Worm (Caenorhabditis elegans) whole organism, young adult: Measurements from ENCODE around the gene B0303.7.

Experiments used
- B0019.2 ChIP-seq: fragments of 200-800 bp; sonication (Bioruptor generic); conservative IDR thresholded peaks from 2 replicates; pipeline ENCODE4 v1.3.6; 2022; ENCODE audit warnings: missing genetic modification reagents, missing genetic modification characterization, missing compliant biosample characterization
- B0035.1 ChIP-seq: sonication (generic microtip); optimal IDR thresholded peaks from 2 replicates; lab custom pipeline; 2016; ENCODE audit warnings: missing genetic modification characterization, mild to moderate bottlenecking, missing compliant biosample characterization, missing genotype, missing genetic modification reagents
- F23B12.7 ChIP-seq: sonication (generic microtip); optimal IDR thresholded peaks from 2 replicates; lab custom pipeline; 2017; ENCODE audit warnings: missing genetic modification characterization, mild to moderate bottlenecking, missing compliant biosample characterization, antibody characterized with exemption, moderate library complexity; ENCODE audit not compliant: insufficient read depth
- F55B11.4 ChIP-seq: sonication (generic microtip); optimal IDR thresholded peaks from 2 replicates; lab custom pipeline; 2016; ENCODE audit warnings: missing compliant biosample characterization, missing genetic modification characterization, borderline replicate concordance; ENCODE audit not compliant: insufficient read depth
- Y56A3A.18 ChIP-seq: fragments of 200-800 bp; sonication (Bioruptor generic); IDR thresholded peaks from 2 replicates; pipeline ENCODE4 v1.3.6; 2022; ENCODE audit warnings: missing genetic modification reagents, missing genetic modification characterization, missing compliant biosample characterization
- Y95B8A.8 ChIP-seq: fragments of 200-800 bp; sonication (Bioruptor generic); IDR thresholded peaks from 2 replicates; pipeline ENCODE4 v1.3.6; 2022; ENCODE audit warnings: missing genetic modification reagents, missing genetic modification characterization, missing compliant biosample characterization
- akir-1 ChIP-seq: fragments of 200-800 bp; sonication (Bioruptor generic); optimal IDR thresholded peaks from 2 replicates; lab custom pipeline; 2018; ENCODE audit warnings: mild to moderate bottlenecking, missing genetic modification characterization, moderate library complexity, missing compliant biosample characterization
- ama-1 ChIP-seq, 3 experiments: fragments of 150-350 bp in 1 of 3; sonication (generic microtip) in 2 of 3; optimal IDR thresholded peaks; 2 replicates each; lab custom pipeline; 2014 to 2018; ENCODE audit warnings: missing biosample characterization in 2 of 3, missing genetic modification characterization in 2 of 3, missing genetic modification reagents in 2 of 3
- aptf-3 ChIP-seq: fragments of 200-800 bp; sonication (Bioruptor generic); IDR thresholded peaks from 2 replicates; pipeline ENCODE4 v1.3.6; 2022; ENCODE audit warnings: missing genetic modification characterization, missing compliant biosample characterization
- atf-7 ChIP-seq: sonication (generic microtip); optimal IDR thresholded peaks from 2 replicates; lab custom pipeline; 2017; ENCODE audit warnings: mild to moderate bottlenecking, missing genetic modification characterization, missing compliant biosample characterization
- athp-1 ChIP-seq: sonication (generic microtip); optimal IDR thresholded peaks from 2 replicates; lab custom pipeline; 2017; ENCODE audit warnings: mild to moderate bottlenecking, missing genetic modification characterization, missing compliant biosample characterization
- attf-5 ChIP-seq: fragments of 200-800 bp; sonication (Bioruptor generic); optimal IDR thresholded peaks from 2 replicates; lab custom pipeline; 2018; ENCODE audit warnings: mild to moderate bottlenecking, missing genetic modification characterization, missing compliant biosample characterization
- attf-6 ChIP-seq: fragments of 200-800 bp; sonication (Bioruptor generic); IDR thresholded peaks from 2 replicates; pipeline ENCODE4 v1.3.6; 2022; ENCODE audit warnings: missing genetic modification reagents, missing genetic modification characterization, missing compliant biosample characterization
- bed-1 ChIP-seq: fragments of 200-800 bp; sonication (Bioruptor generic); IDR thresholded peaks from 2 replicates; pipeline ENCODE4 v1.3.6; 2022; ENCODE audit warnings: missing genetic modification reagents, missing genetic modification characterization, missing compliant biosample characterization
- bed-2 ChIP-seq: fragments of 200-800 bp; sonication (Bioruptor generic); IDR thresholded peaks from 2 replicates; pipeline ENCODE4 v1.3.6; 2022; ENCODE audit warnings: missing genetic modification reagents, missing genetic modification characterization, missing compliant biosample characterization
- ceh-27 ChIP-seq: fragments of 200-800 bp; sonication (Bioruptor generic); optimal IDR thresholded peaks from 2 replicates; lab custom pipeline; 2018; ENCODE audit warnings: mild to moderate bottlenecking, missing genetic modification characterization, moderate library complexity, missing compliant biosample characterization
- ceh-58 ChIP-seq: fragments of 200-800 bp; sonication (Bioruptor generic); IDR thresholded peaks from 2 replicates; pipeline ENCODE4 v1.3.6; 2022; ENCODE audit warnings: missing genetic modification characterization, missing compliant biosample characterization
- ceh-79 ChIP-seq: sonication (generic microtip); optimal IDR thresholded peaks from 2 replicates; lab custom pipeline; 2017; ENCODE audit warnings: mild to moderate bottlenecking, missing genetic modification characterization, missing compliant biosample characterization
- ceh-91 ChIP-seq: fragments of 200-800 bp; sonication (Bioruptor generic); IDR thresholded peaks from 2 replicates; pipeline ENCODE4 v1.3.6; 2022; ENCODE audit warnings: missing genetic modification reagents, missing genetic modification characterization, missing compliant biosample characterization
- dpff-1 ChIP-seq: sonication (generic microtip); optimal IDR thresholded peaks from 2 replicates; lab custom pipeline; 2017; ENCODE audit warnings: mild to moderate bottlenecking, missing genetic modification characterization, missing compliant biosample characterization
- fkh-3 ChIP-seq: sonication (generic microtip); optimal IDR thresholded peaks from 2 replicates; lab custom pipeline; 2016; ENCODE audit warnings: mild to moderate bottlenecking, missing genetic modification characterization, missing compliant biosample characterization
- gei-17 ChIP-seq: fragments of 200-800 bp; sonication (Bioruptor generic); optimal IDR thresholded peaks from 2 replicates; lab custom pipeline; 2018; ENCODE audit warnings: mild to moderate bottlenecking, missing genetic modification characterization, missing compliant biosample characterization
- hmg-20 ChIP-seq: fragments of 200-800 bp; sonication (Bioruptor generic); IDR thresholded peaks from 2 replicates; pipeline ENCODE4 v1.3.6; 2022; ENCODE audit warnings: missing genetic modification reagents, missing genetic modification characterization, missing compliant biosample characterization
- hrde-1 ChIP-seq: sonication (generic microtip); optimal IDR thresholded peaks from 2 replicates; lab custom pipeline; 2016; ENCODE audit warnings: missing genetic modification characterization, mild to moderate bottlenecking, missing compliant biosample characterization, moderate library complexity, missing genotype, missing genetic modification reagents, borderline replicate concordance
- lag-1 ChIP-seq: fragments of 200-800 bp; sonication (Bioruptor generic); IDR thresholded peaks from 2 replicates; pipeline ENCODE4 v1.3.6; 2022; ENCODE audit warnings: missing genetic modification reagents, missing genetic modification characterization, missing compliant biosample characterization
- let-526 ChIP-seq: fragments of 200-800 bp; sonication (Bioruptor generic); IDR thresholded peaks from 2 replicates; pipeline ENCODE4 v1.3.6; 2022; ENCODE audit warnings: missing genetic modification reagents, missing genetic modification characterization, missing compliant biosample characterization
- lin-35 ChIP-seq, 3 experiments: fragments of 150-350 bp in 2 of 3; sonication (generic microtip) in 1 of 3; optimal IDR thresholded peaks; 2 replicates each; lab custom pipeline; 2014 to 2018; ENCODE audit warnings: missing biosample characterization in 3 of 3, missing genetic modification characterization in 3 of 3, missing genetic modification reagents in 3 of 3
- madf-6 ChIP-seq: fragments of 200-800 bp; sonication (Bioruptor generic); IDR thresholded peaks from 2 replicates; pipeline ENCODE4 v1.3.6; 2022; ENCODE audit warnings: missing genetic modification reagents, missing genetic modification characterization, missing compliant biosample characterization
- mel-28 ChIP-seq: sonication (generic microtip); optimal IDR thresholded peaks from 2 replicates; lab custom pipeline; 2016; ENCODE audit warnings: borderline replicate concordance, mild to moderate bottlenecking, missing genetic modification characterization, missing compliant biosample characterization
- mxl-1 ChIP-seq: sonication (generic microtip); optimal IDR thresholded peaks from 2 replicates; lab custom pipeline; 2016; ENCODE audit warnings: missing genetic modification characterization, missing compliant biosample characterization
- nfyb-1 ChIP-seq: fragments of 200-800 bp; sonication (Bioruptor generic); IDR thresholded peaks from 2 replicates; pipeline ENCODE4 v1.3.6; 2022; ENCODE audit warnings: missing genetic modification reagents, missing genetic modification characterization, missing compliant biosample characterization
- nhr-179 ChIP-seq: sonication (generic microtip); optimal IDR thresholded peaks from 2 replicates; lab custom pipeline; 2016; ENCODE audit warnings: mild to moderate bottlenecking, missing genetic modification characterization, missing compliant biosample characterization
- nhr-80 ChIP-seq: sonication (generic microtip); optimal IDR thresholded peaks from 2 replicates; lab custom pipeline; 2016; ENCODE audit warnings: missing genetic modification characterization, missing compliant biosample characterization
- nhr-90 ChIP-seq: sonication (generic microtip); optimal IDR thresholded peaks from 2 replicates; lab custom pipeline; 2016; ENCODE audit warnings: missing genotype, mild to moderate bottlenecking, missing genetic modification characterization, missing compliant biosample characterization
- repo-1 ChIP-seq: sonication (generic microtip); optimal IDR thresholded peaks from 2 replicates; lab custom pipeline; 2017; ENCODE audit warnings: mild to moderate bottlenecking, missing genetic modification characterization, missing compliant biosample characterization
- rpc-1 ChIP-seq, 2 experiments: fragments of 150-350 bp in 1 of 2; sonication (generic microtip) in 1 of 2; optimal IDR thresholded peaks; 2 replicates each; lab custom pipeline; 2014 to 2018; ENCODE audit warnings: missing biosample characterization in 1 of 2, missing genetic modification characterization in 1 of 2, missing genetic modification reagents in 1 of 2, missing genotype in 1 of 2
- snpc-1.1 ChIP-seq: sonication (generic microtip); optimal IDR thresholded peaks from 2 replicates; lab custom pipeline; 2017; ENCODE audit warnings: missing genetic modification characterization, mild to moderate bottlenecking, missing compliant biosample characterization, antibody characterized with exemption, moderate library complexity, missing genotype, missing genetic modification reagents; ENCODE audit not compliant: insufficient read depth
- snpc-3.4 ChIP-seq: sonication (generic microtip); optimal IDR thresholded peaks from 2 replicates; lab custom pipeline; 2017; ENCODE audit warnings: missing genetic modification characterization, mild to moderate bottlenecking, missing compliant biosample characterization, antibody characterized with exemption, moderate library complexity, missing genotype, missing genetic modification reagents
- sptf-2 ChIP-seq: fragments of 200-800 bp; sonication (Bioruptor generic); optimal IDR thresholded peaks from 2 replicates; lab custom pipeline; 2018; ENCODE audit warnings: mild to moderate bottlenecking, missing genetic modification characterization, missing compliant biosample characterization
- tbx-9 ChIP-seq: sonication (generic microtip); optimal IDR thresholded peaks from 2 replicates; lab custom pipeline; 2016; ENCODE audit warnings: borderline replicate concordance, missing genetic modification characterization, inconsistent platforms, missing compliant biosample characterization
- unc-130 ChIP-seq: sonication (generic microtip); optimal IDR thresholded peaks from 2 replicates; lab custom pipeline; 2016; ENCODE audit warnings: missing genetic modification reagents, missing genetic modification characterization, missing compliant biosample characterization
- zfh-2 ChIP-seq: fragments of 200-800 bp; sonication (Bioruptor generic); conservative IDR thresholded peaks from 2 replicates; pipeline ENCODE4 v1.3.6; 2022; ENCODE audit warnings: missing genetic modification reagents, missing genetic modification characterization, missing compliant biosample characterization
- zim-3 ChIP-seq: sonication (generic microtip); optimal IDR thresholded peaks from 2 replicates; lab custom pipeline; 2017; ENCODE audit warnings: mild to moderate bottlenecking, missing genetic modification characterization, moderate library complexity, missing compliant biosample characterization
- ztf-18 ChIP-seq: sonication (generic microtip); optimal IDR thresholded peaks from 2 replicates; lab custom pipeline; 2016; ENCODE audit warnings: missing genotype, mild to moderate bottlenecking, missing genetic modification characterization, missing compliant biosample characterization
- ztf-26 ChIP-seq: sonication (generic microtip); optimal IDR thresholded peaks from 2 replicates; lab custom pipeline; 2017; ENCODE audit warnings: missing genetic modification characterization, missing compliant biosample characterization
- ztf-28 ChIP-seq: fragments of 200-800 bp; sonication (Bioruptor generic); IDR thresholded peaks from 2 replicates; pipeline ENCODE4 v1.3.6; 2022; ENCODE audit warnings: missing genetic modification reagents, missing genetic modification characterization, missing compliant biosample characterization
- ztf-3 ChIP-seq: fragments of 200-800 bp; sonication (Bioruptor generic); optimal IDR thresholded peaks from 2 replicates; lab custom pipeline; 2018; ENCODE audit warnings: mild to moderate bottlenecking, missing genetic modification characterization, missing compliant biosample characterization

B0303.7 gene

DNA sequence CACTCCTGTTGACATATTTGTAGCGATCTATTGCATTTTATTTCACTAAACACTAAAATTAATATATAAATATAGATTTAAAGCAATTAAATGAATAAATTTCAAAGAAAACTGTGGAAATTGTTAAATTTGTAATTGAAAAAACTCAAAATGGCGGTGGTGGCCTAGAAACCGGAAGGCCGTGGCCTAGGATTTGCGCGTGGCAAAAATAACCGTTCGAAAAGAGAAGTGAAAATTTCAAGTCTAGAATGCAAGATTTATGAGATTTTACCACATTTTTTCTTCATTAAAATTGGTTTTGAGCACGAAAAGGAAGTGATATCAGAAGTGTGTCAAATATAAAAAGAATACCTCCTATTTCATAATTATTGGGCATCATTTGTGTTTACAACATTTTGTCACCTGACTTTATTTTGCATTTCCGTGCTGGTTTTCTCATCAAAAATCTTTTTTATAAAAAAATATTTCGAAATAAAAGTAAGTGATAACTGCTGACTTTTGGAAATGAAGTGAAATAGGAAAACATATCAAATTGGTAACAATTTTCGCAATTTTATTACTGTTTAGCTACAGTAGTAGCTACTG lies 9.7 kb upstream of the B0303.7 start, which contains the start of gene fli-1:
TSS of gene fli-1 (minus strand) at position 58 of the 585 bp plus-strand sequence.
- TF ChIP-seq mel-28 (tag; lab: Kevin White, UChicago) (no peak), ztf-26 (no peak), attf-6 (GFP tag; lab: Robert Waterston, UW) (no peak), atf-7 (tag; lab: Kevin White, UChicago) (no peak), fkh-3 (tag; lab: Kevin White, UChicago) (no peak), lin-35 (GFP tag; optimal IDR thresholded peaks at IDR 0.05; lab: Kevin White, UChicago) (no peak), ceh-58 (no peak), snpc-1.1 (peak; percentile 1), nhr-80 (tag; lab: Kevin White, UChicago) (no peak), hmg-20 (GFP tag; lab: Robert Waterston, UW) (no peak), akir-1 (no peak), zfh-2 (GFP tag; lab: Robert Waterston, UW) (no peak), mxl-1 (tag; lab: Kevin White, UChicago) (no peak), ztf-3 (GFP tag; lab: Kevin White, UChicago) (no peak), let-526 (GFP tag; lab: Robert Waterston, UW) (no peak), madf-6 (GFP tag; lab: Robert Waterston, UW) (peak; percentile 99), hrde-1 (tag; lab: Kevin White, UChicago) (no peak), zim-3 (tag; lab: Kevin White, UChicago) (no peak), ztf-28 (peak; percentile 91), dpff-1 (tag; lab: Kevin White, UChicago) (no peak), nhr-90 (tag; lab: Kevin White, UChicago) (no peak), ceh-27 (peak; percentile 53), aptf-3 (GFP tag; lab: Robert Waterston, UW) (no peak), nfyb-1 (GFP tag; lab: Robert Waterston, UW) (no peak), B0035.1 (tag; lab: Kevin White, UChicago) (no peak), bed-1 (GFP tag; lab: Robert Waterston, UW) (no peak), unc-130 (GFP tag; lab: Kevin White, UChicago) (peak; percentile 88), attf-5 (GFP tag; lab: Kevin White, UChicago) (no peak), ztf-18 (peak; percentile 48), repo-1 (tag; lab: Kevin White, UChicago) (no peak), gei-17 (GFP tag; lab: Kevin White, UChicago) (no peak), B0019.2 (GFP tag; lab: Robert Waterston, UW) (peak; percentile 68; the same call in 1 of the 2 replicates), ama-1 (optimal IDR thresholded peaks at IDR 0.05; lab: Kevin White, UChicago) (no peak), ama-1 (GFP tag; optimal IDR thresholded peaks at IDR 0.05; lab: Kevin White, UChicago) (no peak), athp-1 (peak; percentile 45), F23B12.7 (tag; lab: Kevin White, UChicago) (no peak), sptf-2 (GFP tag; lab: Kevin White, UChicago) (no peak), ceh-91 (GFP tag; lab: Robert Waterston, UW) (peak; percentile 76), Y56A3A.18 (GFP tag; lab: Robert Waterston, UW) (no peak), lag-1 (GFP tag; lab: Robert Waterston, UW) (no peak), bed-2 (GFP tag; lab: Robert Waterston, UW) (peak; percentile 73; the same call in 1 of the 2 replicates), nhr-179 (tag; lab: Kevin White, UChicago) (no peak), rpc-1 (optimal IDR thresholded peaks at IDR 0.05; lab: Kevin White, UChicago) (no peak), rpc-1 (tag; optimal IDR thresholded peaks at IDR 0.05; lab: Kevin White, UChicago) (no peak), snpc-3.4 (peak; percentile 68), Y95B8A.8 (GFP tag; lab: Robert Waterston, UW) (0 out of 2 replicates have a peak, but pooled peaks have one; percentile 29), ceh-79 (no peak), tbx-9 (tag; lab: Kevin White, UChicago) (no peak), F55B11.4 (tag; lab: Kevin White, UChicago) (no peak)
